Fruit fly (Drosophila melanogaster) whole organism: ENCODE data around the gene Nt5a.

Source experiments
- CG8478 ChIP-seq: fragments of >200 bp; optimal IDR thresholded peaks from 2 replicates; lab custom pipeline; 2018; ENCODE audit warnings: inconsistent platforms
- Dll ChIP-seq: fragments of >200 bp; optimal IDR thresholded peaks from 2 replicates; lab custom pipeline; 2017
- EcR ChIP-seq, 2 experiments: fragments of >200 bp; optimal IDR thresholded peaks; 2 replicates each; lab custom pipeline; 2017; ENCODE audit warnings: missing biosample characterization in 2 of 2, missing genetic modification characterization in 2 of 2, missing genetic modification reagents in 2 of 2
- psq ChIP-seq: fragments of >200 bp; optimal IDR thresholded peaks from 2 replicates; lab custom pipeline; 2017
- usp ChIP-seq: fragments of >200 bp; optimal IDR thresholded peaks from 2 replicates; lab custom pipeline; 2017; ENCODE audit warnings: missing biosample characterization, missing genetic modification characterization, mixed read lengths

dm6 chr3L:1346956-1347587 is 39.9 kb upstream of the Nt5a start:
- TF ChIP-seq usp, result no peak
- no peak for TF ChIP-seq psq (lab: Kevin White, UChicago)
- no peak for TF ChIP-seq Dll
- TF ChIP-seq CG8478, result no peak
- no peak for TF ChIP-seq EcR (GFP tag; optimal IDR thresholded peaks at IDR 0.05; lab: Kevin White, UChicago)
